Fruit fly (Drosophila melanogaster): ENCODE measurements around the gene Or33b.

The Or33b gene

dm6 chr2L:11937669-11938068 is 1.7 kb downstream of the Or33b start, which contains the start of gene Or33c:
Gene Or33c, plus strand, starts transcription at chr2L:11937969.
- TF ChIP-seq fd96Ca (GFP tag; IDR thresholded peaks at IDR 0.05) (no peak), CG4496 (GFP tag; IDR thresholded peaks at IDR 0.05) (no peak), Ets98B (GFP tag; IDR thresholded peaks at IDR 0.05) (no peak), Pif1B (GFP tag; optimal IDR thresholded peaks at IDR 0.05) (no peak), CG10348 (GFP tag; IDR thresholded peaks at IDR 0.05) (no peak), Snoo (tag; optimal IDR thresholded peaks at IDR 0.05) (no peak), CG12605 (GFP tag; IDR thresholded peaks at IDR 0.05) (no peak), Pif1A (GFP tag; optimal IDR thresholded peaks at IDR 0.05) (no peak), D1 (tag; optimal IDR thresholded peaks at IDR 0.05) (no peak), gl (tag; optimal IDR thresholded peaks at IDR 0.05) (no peak), rn (GFP tag; IDR thresholded peaks at IDR 0.05) (no peak), CG34367 (tag; optimal IDR thresholded peaks at IDR 0.05) (no peak), CG8159 (tag; optimal IDR thresholded peaks at IDR 0.05) (no peak), CG13204 (GFP tag; optimal IDR thresholded peaks at IDR 0.05) (no peak), CG8301 (tag; optimal IDR thresholded peaks at IDR 0.05) (no peak), CG15710 (tag; optimal IDR thresholded peaks at IDR 0.05) (no peak), EcR (GFP tag; optimal IDR thresholded peaks at IDR 0.05) (no peak), CG32121 (GFP tag; IDR thresholded peaks at IDR 0.05) (no peak), CG9948 (tag; optimal IDR thresholded peaks at IDR 0.05) (no peak), CG14655 (GFP tag; optimal IDR thresholded peaks at IDR 0.05) (no peak)

dm6 chr2L:11940620-11941019 is 4.6 kb downstream of the Or33b start:
- TF ChIP-seq CG9948 (tag; optimal IDR thresholded peaks at IDR 0.05) (no peak), CG8301 (tag; optimal IDR thresholded peaks at IDR 0.05) (no peak), CG32121 (GFP tag; IDR thresholded peaks at IDR 0.05) (no peak)

dm6 chr2L:11942265-11942664 is 6.3 kb downstream of the Or33b start:
- TF ChIP-seq Snoo (tag; optimal IDR thresholded peaks at IDR 0.05) (no peak), CG8301 (tag; optimal IDR thresholded peaks at IDR 0.05) (peak; percentile 10), rn (GFP tag; IDR thresholded peaks at IDR 0.05) (no peak), CG8159 (tag; optimal IDR thresholded peaks at IDR 0.05) (peak; percentile 12), CG32121 (GFP tag; IDR thresholded peaks at IDR 0.05) (no peak), CG13204 (GFP tag; optimal IDR thresholded peaks at IDR 0.05) (no peak), CG34367 (tag; optimal IDR thresholded peaks at IDR 0.05) (no peak), CG4496 (GFP tag; IDR thresholded peaks at IDR 0.05) (peak; percentile 52; the same call in 1 of the 3 replicates), D1 (tag; optimal IDR thresholded peaks at IDR 0.05) (no peak), CG14655 (GFP tag; optimal IDR thresholded peaks at IDR 0.05) (peak; percentile 14), Ets98B (GFP tag; IDR thresholded peaks at IDR 0.05) (0 out of 2 replicates have a peak, but pooled peaks have one; percentile 5)

- TF ChIP-seq CG9948 (tag; optimal IDR thresholded peaks at IDR 0.05) = no peak
Observed at dm6 chr2L:11942826-11943225, 6.8 kb downstream of the Or33b start.

dm6 chr2L:11943829-11944228 is 7.8 kb downstream of the Or33b start, which contains the start of gene Crys:
Gene Crys, plus strand, starts transcription at chr2L:11944129.
- TF ChIP-seq gl (tag; optimal IDR thresholded peaks at IDR 0.05) (no peak), CG10348 (GFP tag; IDR thresholded peaks at IDR 0.05) (no peak), CG14655 (GFP tag; optimal IDR thresholded peaks at IDR 0.05) (no peak), CG13204 (GFP tag; optimal IDR thresholded peaks at IDR 0.05) (no peak), Ets98B (GFP tag; IDR thresholded peaks at IDR 0.05) (no peak), EcR (GFP tag; optimal IDR thresholded peaks at IDR 0.05) (no peak)

- TF ChIP-seq gl (tag; optimal IDR thresholded peaks at IDR 0.05) = no peak
- no peak for TF ChIP-seq CG15710 (tag; optimal IDR thresholded peaks at IDR 0.05)
Observed at dm6 chr2L:11947641-11948040, 11.7 kb downstream of the Or33b start, which contains the start of gene CG16964. Gene CG16964, plus strand, starts transcription at chr2L:11947941.

dm6 chr2L:11948479-11948878 is 12.5 kb downstream of the Or33b start:
- TF ChIP-seq CG8301 (tag; optimal IDR thresholded peaks at IDR 0.05) (no peak), EcR (GFP tag; optimal IDR thresholded peaks at IDR 0.05) (no peak)

- TF ChIP-seq CG8301 (tag; optimal IDR thresholded peaks at IDR 0.05) = peak; percentile 87
- no peak for TF ChIP-seq gl (tag; optimal IDR thresholded peaks at IDR 0.05)
- peak; percentile 85 for TF ChIP-seq CG14655 (GFP tag; optimal IDR thresholded peaks at IDR 0.05)
- peak; percentile 94 for TF ChIP-seq CG32121 (GFP tag; IDR thresholded peaks at IDR 0.05)
- TF ChIP-seq CG10348 (GFP tag; IDR thresholded peaks at IDR 0.05) = peak; percentile 75
- peak; percentile 48 for TF ChIP-seq CG13204 (GFP tag; optimal IDR thresholded peaks at IDR 0.05)
- TF ChIP-seq Pif1A (GFP tag; optimal IDR thresholded peaks at IDR 0.05) = peak; percentile 80
- peak; percentile 94 for TF ChIP-seq fd96Ca (GFP tag; IDR thresholded peaks at IDR 0.05)
- TF ChIP-seq CG9948 (tag; optimal IDR thresholded peaks at IDR 0.05) = peak; percentile 67
- peak; percentile 89 for TF ChIP-seq rn (GFP tag; IDR thresholded peaks at IDR 0.05)
- TF ChIP-seq EcR (GFP tag; optimal IDR thresholded peaks at IDR 0.05) = no peak
- peak; percentile 36 for TF ChIP-seq Snoo (tag; optimal IDR thresholded peaks at IDR 0.05)
- peak; percentile 48 for TF ChIP-seq Pif1B (GFP tag; optimal IDR thresholded peaks at IDR 0.05)
- TF ChIP-seq CG15710 (tag; optimal IDR thresholded peaks at IDR 0.05) = peak; percentile 57
- peak; percentile 89 for TF ChIP-seq CG12605 (GFP tag; IDR thresholded peaks at IDR 0.05)
- TF ChIP-seq Ets98B (GFP tag; IDR thresholded peaks at IDR 0.05) = peak; percentile 94
- no peak for TF ChIP-seq D1 (tag; optimal IDR thresholded peaks at IDR 0.05)
- TF ChIP-seq CG8159 (tag; optimal IDR thresholded peaks at IDR 0.05) = peak; percentile 34
- peak; percentile 95 for TF ChIP-seq CG4496 (GFP tag; IDR thresholded peaks at IDR 0.05)
- peak; percentile 44 for TF ChIP-seq CG17806 (tag; optimal IDR thresholded peaks at IDR 0.05)
- TF ChIP-seq CG34367 (tag; optimal IDR thresholded peaks at IDR 0.05) = peak; percentile 68
Observed at dm6 chr2L:11949917-11950316, 13.9 kb downstream of the Or33b start.
